Fruit fly (Drosophila melanogaster) S2 (cell line): ENCODE measurements around the gene CG14459.

Source experiments
- CG8478 ChIP-seq: fragments of >200 bp; optimal IDR thresholded peaks from 2 replicates; lab custom pipeline; 2018
- CTCF ChIP-seq, 2 experiments: fragments of >200 bp; optimal IDR thresholded peaks; 2 replicates each; lab custom pipeline; 2018

Gene CG14459

dm6 chr3L:22642276-22642900 is 4.7 kb upstream of the CG14459 start:
- TF ChIP-seq CTCF (optimal IDR thresholded peaks at IDR 0.05; lab: Kevin White, UChicago) (no peak), CG8478 (lab: Kevin White, UChicago) (no peak)

dm6 chr3L:22634111-22634510 is 3.6 kb downstream of the CG14459 start:
- no peak for TF ChIP-seq CG8478 (lab: Kevin White, UChicago)
- peak; percentile 88 to 89 for TF ChIP-seq CTCF (optimal IDR thresholded peaks at IDR 0.05; lab: Kevin White, UChicago)

- TF ChIP-seq CG8478 (lab: Kevin White, UChicago) (no peak), CTCF (optimal IDR thresholded peaks at IDR 0.05; lab: Kevin White, UChicago) (peak; percentile 58 to 59)
These were observed 20.9 kb downstream of the CG14459 start for dm6 chr3L:22616784-22617183.

- TF ChIP-seq CTCF (optimal IDR thresholded peaks at IDR 0.05; lab: Kevin White, UChicago) (no peak), CG8478 (lab: Kevin White, UChicago) (no peak)
These were observed 30.6 kb downstream of the CG14459 start for dm6 chr3L:22607076-22607475.

DNA sequence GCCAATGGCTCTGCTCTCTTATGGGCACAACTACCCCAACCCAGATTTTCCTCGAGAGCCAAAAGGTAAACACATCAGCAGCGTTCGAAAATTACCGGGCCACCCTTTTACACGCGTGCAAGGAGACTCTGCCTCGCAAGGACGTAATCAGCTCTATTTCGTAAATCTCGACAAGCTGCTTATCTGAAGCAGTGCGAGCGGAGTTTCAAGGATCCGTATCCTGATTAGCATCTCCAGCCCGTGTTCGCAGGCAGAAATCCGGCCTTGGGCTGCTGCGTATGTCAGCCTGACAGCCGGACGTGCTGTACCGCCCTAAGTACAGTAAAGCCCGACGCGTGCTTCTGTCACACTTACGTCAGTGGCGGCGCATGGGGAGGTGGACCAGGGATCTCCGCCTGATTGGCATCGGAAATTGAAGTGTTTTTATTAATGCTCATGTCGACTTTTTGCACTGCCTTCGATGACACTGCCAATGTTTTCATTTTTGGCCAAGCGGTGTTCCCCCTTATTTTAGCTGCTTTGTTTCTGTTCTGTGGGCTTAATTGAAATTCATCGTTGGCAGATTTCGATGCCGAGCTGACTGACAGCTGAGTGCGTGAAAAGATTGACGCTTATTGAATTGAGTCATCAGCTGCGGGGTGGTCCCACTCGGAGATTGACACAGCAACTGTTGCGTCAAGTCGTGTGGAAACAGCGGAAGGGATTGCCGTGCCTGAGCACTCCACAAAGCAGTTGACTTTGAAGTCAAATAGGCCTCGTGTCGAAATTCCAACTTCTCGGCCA is 31.9 kb downstream of the CG14459 start, which contains the start of gene ND-B14.5AL:
Gene ND-B14.5AL (plus strand): TSS at position 733 of the 783 bp plus-strand sequence.
- TF ChIP-seq CG8478 (lab: Kevin White, UChicago): no peak
- TF ChIP-seq CTCF (optimal IDR thresholded peaks at IDR 0.05; lab: Kevin White, UChicago): no peak

DNA sequence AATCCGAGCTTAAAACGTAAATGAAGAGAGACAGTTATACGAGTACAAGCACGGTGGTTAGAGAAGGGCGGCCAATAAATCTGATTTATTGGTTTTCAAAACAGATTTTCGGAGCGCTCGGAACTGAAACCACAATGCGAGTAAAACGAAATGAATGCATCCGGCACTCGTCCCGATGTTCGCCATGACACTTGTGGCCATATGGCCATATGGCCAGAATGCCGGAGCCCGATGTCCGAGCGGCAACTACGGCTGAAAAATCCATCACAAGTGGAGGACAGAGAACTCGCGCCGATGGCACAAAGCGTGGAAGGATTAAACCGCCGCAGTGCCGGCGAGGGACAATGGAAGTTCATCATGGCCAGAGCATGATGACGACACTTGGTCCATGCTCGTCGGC is 48.6 kb downstream of the CG14459 start:
- TF ChIP-seq CG8478 (lab: Kevin White, UChicago) (no peak), CTCF (optimal IDR thresholded peaks at IDR 0.05; lab: Kevin White, UChicago) (no peak)

DNA sequence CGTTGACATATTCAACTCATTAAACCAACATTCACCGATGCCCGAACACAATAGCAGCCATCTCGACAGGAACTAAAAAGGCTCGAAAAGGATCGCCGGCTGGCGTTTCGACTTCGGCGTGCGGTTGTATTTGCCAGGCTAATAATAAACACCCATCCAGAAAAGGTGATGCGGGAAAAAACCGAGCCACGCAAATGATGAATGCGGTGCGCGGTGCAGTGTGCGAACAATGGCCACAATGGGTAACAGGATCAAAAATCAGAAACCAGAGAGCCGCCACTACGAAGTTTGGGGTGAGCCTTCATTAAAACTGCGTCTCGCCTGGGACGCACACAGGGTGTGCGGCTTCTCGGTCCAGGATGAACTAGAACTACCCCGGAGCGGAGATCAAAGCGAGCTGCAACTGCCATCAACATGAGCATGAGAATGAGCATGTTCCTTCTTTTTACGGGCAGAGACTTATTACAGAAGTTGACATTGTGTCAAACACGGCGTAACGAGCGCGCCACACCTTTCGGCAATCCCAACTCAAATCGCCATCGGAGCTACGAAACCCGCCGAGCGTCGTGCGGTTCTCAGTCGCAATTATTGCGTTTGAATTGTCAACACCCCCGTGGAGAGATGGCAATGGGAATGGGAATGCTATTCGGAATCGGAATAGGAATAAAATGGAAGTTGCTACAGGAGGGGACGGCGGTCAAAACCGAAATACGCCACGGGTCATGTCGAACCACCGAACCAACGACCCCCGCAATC is 49.6 kb downstream of the CG14459 start:
- TF ChIP-seq CTCF (optimal IDR thresholded peaks at IDR 0.05; lab: Kevin White, UChicago) (no peak), CG8478 (lab: Kevin White, UChicago) (no peak)

- TF ChIP-seq CTCF (optimal IDR thresholded peaks at IDR 0.05; lab: Kevin White, UChicago): no peak
- TF ChIP-seq CG8478 (lab: Kevin White, UChicago): no peak
These were observed 51.1 kb downstream of the CG14459 start for dm6 chr3L:22586401-22587161.

- TF ChIP-seq CTCF (optimal IDR thresholded peaks at IDR 0.05; lab: Kevin White, UChicago): no peak
- TF ChIP-seq CG8478 (lab: Kevin White, UChicago): no peak
These were observed 65.4 kb downstream of the CG14459 start for dm6 chr3L:22572272-22572671.

DNA sequence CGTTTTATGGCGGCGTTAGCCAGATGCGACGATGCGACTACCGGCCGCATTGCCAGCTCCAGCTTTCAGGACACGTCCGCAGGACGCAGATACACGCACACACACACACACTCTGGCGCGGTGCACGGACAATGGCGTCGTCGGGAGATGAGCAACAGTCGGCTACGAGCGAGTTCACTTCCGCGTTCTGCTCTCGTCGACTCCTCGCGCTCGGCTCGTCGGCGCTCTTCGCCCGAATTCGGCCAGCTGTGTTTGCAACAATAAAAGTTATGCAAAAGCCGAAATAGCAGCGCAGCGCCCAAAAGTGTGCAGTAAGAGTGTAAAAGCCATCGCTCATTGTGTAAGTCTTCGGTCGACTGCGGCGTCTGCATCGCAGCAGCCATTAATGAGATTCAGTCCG is 66.0 kb downstream of the CG14459 start:
- no peak for TF ChIP-seq CG8478 (lab: Kevin White, UChicago)
- no peak for TF ChIP-seq CTCF (optimal IDR thresholded peaks at IDR 0.05; lab: Kevin White, UChicago)

dm6 chr3L:22549926-22550325 is 87.8 kb downstream of the CG14459 start, which contains the start of gene Trxr2:
Gene Trxr2, plus strand, starts transcription at chr3L:22550226.
- TF ChIP-seq CG8478 (lab: Kevin White, UChicago) (no peak), CTCF (optimal IDR thresholded peaks at IDR 0.05; lab: Kevin White, UChicago) (no peak)

DNA sequence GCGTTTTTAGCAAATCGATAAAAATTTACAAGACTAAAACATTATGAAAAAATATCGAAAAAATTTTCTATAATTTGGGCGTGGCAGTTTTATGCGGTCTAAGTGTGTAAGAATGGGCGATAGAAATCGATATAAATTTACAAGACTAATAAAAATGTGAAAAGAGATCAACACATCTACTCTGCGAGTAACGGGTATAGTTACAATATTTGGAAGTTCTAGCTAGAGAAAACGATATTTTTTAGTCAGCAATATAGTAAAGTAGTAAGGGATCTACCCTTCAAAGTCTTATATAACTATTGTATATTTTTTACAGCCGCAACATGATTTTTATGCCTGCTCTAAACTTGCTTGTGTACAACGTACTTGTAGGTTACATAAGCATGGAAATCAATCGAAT is 89.6 kb downstream of the CG14459 start, which contains the start of gene CG11404:
Gene CG11404 (plus strand): TSS at position 301 of the 400 bp plus-strand sequence.
- no peak for TF ChIP-seq CG8478 (lab: Kevin White, UChicago)
- TF ChIP-seq CTCF (optimal IDR thresholded peaks at IDR 0.05; lab: Kevin White, UChicago): no peak
